Fruit fly (Drosophila melanogaster) whole organism, embryonic: ENCODE results near the gene AlaRS-m.

Experiments
- Atf-2 ChIP-seq: fragments of 200-800 bp; sonication (Bioruptor generic); optimal IDR thresholded peaks from 2 replicates; lab custom pipeline; 2016; ENCODE audit warnings: missing biosample characterization, missing genetic modification characterization
- CG11504 ChIP-seq: fragments of 200-800 bp; sonication (Bioruptor generic); optimal IDR thresholded peaks from 3 replicates; lab custom pipeline; 2019; ENCODE audit warnings: missing biosample characterization, mild to moderate bottlenecking, missing genetic modification characterization, moderate library complexity
- CG12071 ChIP-seq: fragments of 200-800 bp; sonication (Bioruptor generic); optimal IDR thresholded peaks from 3 replicates; lab custom pipeline; 2018; ENCODE audit warnings: missing biosample characterization, mild to moderate bottlenecking, missing genetic modification characterization
- CG12942 ChIP-seq: fragments of 200-800 bp; sonication (Bioruptor generic); optimal IDR thresholded peaks from 3 replicates; lab custom pipeline; 2016; ENCODE audit warnings: missing biosample characterization, missing genetic modification characterization
- CG13287 ChIP-seq: fragments of 200-800 bp; sonication (Bioruptor generic); IDR thresholded peaks from 2 replicates; pipeline ENCODE4 v1.3.6; 2022; ENCODE audit warnings: missing biosample characterization, missing genetic modification characterization; ENCODE audit not compliant: partially characterized antibody
- CG14710 ChIP-seq: fragments of 200-800 bp; sonication (Bioruptor generic); optimal IDR thresholded peaks from 3 replicates; lab custom pipeline; 2019; ENCODE audit warnings: missing biosample characterization, mild to moderate bottlenecking, missing genetic modification characterization, moderate library complexity
- CG16813 ChIP-seq: fragments of 200-800 bp; sonication (Bioruptor generic); IDR thresholded peaks from 3 replicates; pipeline ENCODE4 v1.3.6; 2022; ENCODE audit warnings: missing biosample characterization, missing genetic modification characterization; ENCODE audit not compliant: partially characterized antibody
- CG17568 ChIP-seq: fragments of 200-800 bp; sonication (Bioruptor generic); optimal IDR thresholded peaks from 2 replicates; lab custom pipeline; 2018; ENCODE audit warnings: missing biosample characterization, mild to moderate bottlenecking, missing genetic modification characterization, moderate library complexity
- CG2875 ChIP-seq: fragments of 200-800 bp; sonication (Bioruptor generic); optimal IDR thresholded peaks from 2 replicates; lab custom pipeline; 2017; ENCODE audit warnings: missing biosample characterization, mild to moderate bottlenecking, missing genetic modification characterization, missing genetic modification reagents
- CG30403 ChIP-seq: fragments of 200-800 bp; sonication (Bioruptor generic); optimal IDR thresholded peaks from 3 replicates; lab custom pipeline; 2016; ENCODE audit warnings: missing biosample characterization, missing genetic modification characterization
- CG31224 ChIP-seq: fragments of 200-800 bp; sonication (Bioruptor generic); IDR thresholded peaks from 2 replicates; pipeline ENCODE4 v1.3.6; 2022; ENCODE audit warnings: missing biosample characterization, missing genetic modification characterization
- CG3163 ChIP-seq: fragments of 200-800 bp; sonication (Bioruptor generic); optimal IDR thresholded peaks from 3 replicates; lab custom pipeline; 2016; ENCODE audit warnings: missing biosample characterization, missing genetic modification characterization
- CG32532 ChIP-seq: fragments of 200-800 bp; sonication (Bioruptor generic); IDR thresholded peaks from 2 replicates; pipeline ENCODE4 v1.3.6; 2022; ENCODE audit warnings: missing biosample characterization, missing genetic modification characterization
- CG33557 ChIP-seq: fragments of 200-800 bp; sonication (Bioruptor generic); optimal IDR thresholded peaks from 2 replicates; lab custom pipeline; 2019; ENCODE audit warnings: missing biosample characterization, mild to moderate bottlenecking, missing genetic modification characterization, moderate library complexity
- CG3726 ChIP-seq: fragments of 200-800 bp; sonication (Bioruptor generic); IDR thresholded peaks from 3 replicates; pipeline ENCODE4, ENCODE4 v1.3.6; 2022; ENCODE audit warnings: missing biosample characterization, missing genetic modification characterization
- CG42726 ChIP-seq: fragments of 200-800 bp; sonication (Bioruptor generic); IDR thresholded peaks from 2 replicates; pipeline ENCODE4 v1.3.6; 2022; ENCODE audit warnings: missing biosample characterization, missing genetic modification characterization; ENCODE audit not compliant: partially characterized antibody
- CG4707 ChIP-seq: fragments of 200-800 bp; sonication (Bioruptor generic); optimal IDR thresholded peaks from 2 replicates; lab custom pipeline; 2018; ENCODE audit warnings: missing biosample characterization, mild to moderate bottlenecking, missing genetic modification characterization, moderate library complexity
- CG6254 ChIP-seq: fragments of 200-800 bp; sonication (Bioruptor generic); optimal IDR thresholded peaks from 3 replicates; lab custom pipeline; 2017; ENCODE audit warnings: mild to moderate bottlenecking, missing biosample characterization, missing genetic modification reagents, missing genetic modification characterization
- Dek ChIP-seq: fragments of 200-800 bp; sonication (Bioruptor generic); optimal IDR thresholded peaks from 3 replicates; lab custom pipeline; 2019; ENCODE audit warnings: missing biosample characterization, mild to moderate bottlenecking, missing genetic modification characterization, moderate library complexity
- Dref ChIP-seq: fragments of 200-800 bp; sonication (Bioruptor generic); IDR thresholded peaks from 2 replicates; pipeline ENCODE4 v1.3.6; 2022; ENCODE audit warnings: missing biosample characterization, missing genetic modification characterization
- Fer1 ChIP-seq: fragments of 200-800 bp; sonication (Bioruptor generic); optimal IDR thresholded peaks from 2 replicates; lab custom pipeline; 2017; ENCODE audit warnings: missing biosample characterization, mild to moderate bottlenecking, missing genetic modification characterization
- H2.0 ChIP-seq: fragments of 200-800 bp; sonication (Bioruptor generic); IDR thresholded peaks from 2 replicates; pipeline ENCODE4 v1.3.6; 2022; ENCODE audit warnings: missing biosample characterization, missing genetic modification characterization
- HHEX ChIP-seq: fragments of 200-800 bp; sonication (Bioruptor generic); optimal IDR thresholded peaks from 3 replicates; lab custom pipeline; 2017; ENCODE audit warnings: missing biosample characterization, mild to moderate bottlenecking, missing genetic modification characterization, missing genetic modification reagents
- Hey ChIP-seq: fragments of 200-800 bp; sonication (Bioruptor generic); optimal IDR thresholded peaks from 3 replicates; lab custom pipeline; 2018; ENCODE audit warnings: missing biosample characterization, mild to moderate bottlenecking, missing genetic modification characterization
- Mad ChIP-seq: fragments of 200-800 bp; sonication (Bioruptor generic); optimal IDR thresholded peaks from 2 replicates; lab custom pipeline; 2016; ENCODE audit warnings: missing biosample characterization, missing genetic modification characterization
- Mes4 ChIP-seq: fragments of 200-800 bp; sonication (Bioruptor generic); optimal IDR thresholded peaks from 2 replicates; lab custom pipeline; 2016; ENCODE audit warnings: missing biosample characterization, missing genetic modification characterization
- Poxn ChIP-seq: fragments of 200-800 bp; sonication (Bioruptor generic); IDR thresholded peaks from 2 replicates; pipeline ENCODE4 v1.3.6; 2022; ENCODE audit warnings: missing biosample characterization, missing genetic modification characterization
- Ravus ChIP-seq: fragments of 200-800 bp; sonication (Bioruptor generic); IDR thresholded peaks from 2 replicates; pipeline ENCODE4 v1.3.6; 2022; ENCODE audit warnings: missing biosample characterization, missing genetic modification characterization
- Scr ChIP-seq: fragments of 200-800 bp; sonication (Bioruptor generic); IDR thresholded peaks from 2 replicates; pipeline ENCODE4 v1.3.6; 2022; ENCODE audit warnings: missing biosample characterization, missing genetic modification characterization; ENCODE audit not compliant: partially characterized antibody
- Usf ChIP-seq: fragments of 200-800 bp; sonication (Bioruptor generic); optimal IDR thresholded peaks from 2 replicates; lab custom pipeline; 2017; ENCODE audit warnings: missing genotype, missing biosample characterization, missing genetic modification characterization
- Vsx1 ChIP-seq: fragments of 200-800 bp; sonication (Bioruptor generic); optimal IDR thresholded peaks from 2 replicates; lab custom pipeline; 2017; ENCODE audit warnings: missing biosample characterization, mild to moderate bottlenecking, missing genetic modification characterization, missing genetic modification reagents
- al ChIP-seq: fragments of 200-800 bp; sonication (Bioruptor generic); IDR thresholded peaks from 2 replicates; pipeline ENCODE4 v1.3.6; 2022; ENCODE audit warnings: missing biosample characterization, missing genetic modification characterization
- ap ChIP-seq: fragments of 200-800 bp; sonication (Bioruptor generic); IDR thresholded peaks from 2 replicates; pipeline ENCODE4 v1.3.6; 2022; ENCODE audit warnings: missing biosample characterization, missing genetic modification characterization
- bcd ChIP-seq: fragments of 200-800 bp; sonication (Bioruptor generic); optimal IDR thresholded peaks from 2 replicates; lab custom pipeline; 2017; ENCODE audit warnings: missing biosample characterization, mild to moderate bottlenecking, missing genetic modification characterization
- chif ChIP-seq, 2 experiments: fragments of 200-800 bp; sonication (Bioruptor generic); optimal IDR thresholded peaks; 3 replicates each; lab custom pipeline; 2016; ENCODE audit warnings: missing biosample characterization in 2 of 2, missing genetic modification characterization in 2 of 2
- crc ChIP-seq: fragments of 200-800 bp; sonication (Bioruptor generic); optimal IDR thresholded peaks from 2 replicates; lab custom pipeline; 2016; ENCODE audit warnings: missing biosample characterization, missing genetic modification characterization
- croc ChIP-seq: fragments of 200-800 bp; sonication (Bioruptor generic); conservative IDR thresholded peaks from 3 replicates; pipeline ENCODE4 v1.3.6; 2022; ENCODE audit warnings: missing biosample characterization, missing genetic modification characterization
- crol ChIP-seq: fragments of 200-800 bp; sonication (Bioruptor generic); IDR thresholded peaks from 2 replicates; pipeline ENCODE4 v1.3.6; 2022; ENCODE audit warnings: missing biosample characterization, missing genetic modification characterization
- da ChIP-seq: fragments of 200-800 bp; sonication (Bioruptor generic); optimal IDR thresholded peaks from 2 replicates; lab custom pipeline; 2016; ENCODE audit warnings: missing biosample characterization, missing genetic modification characterization
- grn ChIP-seq: fragments of 200-800 bp; sonication (Bioruptor generic); optimal IDR thresholded peaks from 3 replicates; lab custom pipeline; 2017; ENCODE audit warnings: missing biosample characterization, missing genetic modification characterization
- gsb ChIP-seq: fragments of 200-800 bp; sonication (Bioruptor generic); IDR thresholded peaks from 2 replicates; pipeline ENCODE4 v1.3.6; 2022; ENCODE audit warnings: missing biosample characterization, missing genetic modification characterization
- nerfin-1 ChIP-seq: fragments of 200-800 bp; sonication (Bioruptor generic); optimal IDR thresholded peaks from 3 replicates; lab custom pipeline; 2019; ENCODE audit warnings: missing biosample characterization, mild to moderate bottlenecking, missing genetic modification characterization, moderate library complexity
- p53 ChIP-seq: fragments of 200-800 bp; sonication (Bioruptor generic); optimal IDR thresholded peaks from 2 replicates; lab custom pipeline; 2016; ENCODE audit warnings: missing biosample characterization, missing genetic modification characterization
- ranshi ChIP-seq: fragments of 200-800 bp; sonication (Bioruptor generic); IDR thresholded peaks from 2 replicates; pipeline ENCODE4 v1.3.6; 2022; ENCODE audit warnings: missing biosample characterization, missing genetic modification characterization
- run ChIP-seq: fragments of 200-800 bp; sonication (Bioruptor generic); optimal IDR thresholded peaks from 3 replicates; lab custom pipeline; 2018; ENCODE audit warnings: missing biosample characterization, mild to moderate bottlenecking, missing genetic modification characterization
- salm ChIP-seq: fragments of 200-800 bp; sonication (Bioruptor generic); optimal IDR thresholded peaks from 2 replicates; lab custom pipeline; 2018; ENCODE audit warnings: missing biosample characterization, mild to moderate bottlenecking, missing genetic modification characterization
- sens-2 ChIP-seq: fragments of 200-800 bp; sonication (Bioruptor generic); IDR thresholded peaks from 2 replicates; pipeline ENCODE4 v1.3.6; 2022; ENCODE audit warnings: missing biosample characterization, missing genetic modification characterization
- ssp ChIP-seq: fragments of 200-800 bp; sonication (Bioruptor generic); IDR thresholded peaks from 2 replicates; pipeline ENCODE4 v1.3.6; 2022; ENCODE audit warnings: missing biosample characterization, missing genetic modification characterization
- ttk ChIP-seq: fragments of 200-800 bp; sonication (Bioruptor generic); IDR thresholded peaks from 2 replicates; pipeline ENCODE4 v2.1.2; 2022; ENCODE audit warnings: missing biosample characterization, missing genetic modification characterization
- z ChIP-seq: fragments of 200-800 bp; sonication (Bioruptor generic); IDR thresholded peaks from 3 replicates; pipeline ENCODE4 v1.3.6; 2022; ENCODE audit warnings: missing biosample characterization, missing genetic modification characterization
- zfh2 ChIP-seq: fragments of 200-800 bp; sonication (Bioruptor generic); optimal IDR thresholded peaks from 2 replicates; lab custom pipeline; 2016; ENCODE audit warnings: missing biosample characterization, missing genetic modification characterization

The AlaRS-m gene

DNA sequence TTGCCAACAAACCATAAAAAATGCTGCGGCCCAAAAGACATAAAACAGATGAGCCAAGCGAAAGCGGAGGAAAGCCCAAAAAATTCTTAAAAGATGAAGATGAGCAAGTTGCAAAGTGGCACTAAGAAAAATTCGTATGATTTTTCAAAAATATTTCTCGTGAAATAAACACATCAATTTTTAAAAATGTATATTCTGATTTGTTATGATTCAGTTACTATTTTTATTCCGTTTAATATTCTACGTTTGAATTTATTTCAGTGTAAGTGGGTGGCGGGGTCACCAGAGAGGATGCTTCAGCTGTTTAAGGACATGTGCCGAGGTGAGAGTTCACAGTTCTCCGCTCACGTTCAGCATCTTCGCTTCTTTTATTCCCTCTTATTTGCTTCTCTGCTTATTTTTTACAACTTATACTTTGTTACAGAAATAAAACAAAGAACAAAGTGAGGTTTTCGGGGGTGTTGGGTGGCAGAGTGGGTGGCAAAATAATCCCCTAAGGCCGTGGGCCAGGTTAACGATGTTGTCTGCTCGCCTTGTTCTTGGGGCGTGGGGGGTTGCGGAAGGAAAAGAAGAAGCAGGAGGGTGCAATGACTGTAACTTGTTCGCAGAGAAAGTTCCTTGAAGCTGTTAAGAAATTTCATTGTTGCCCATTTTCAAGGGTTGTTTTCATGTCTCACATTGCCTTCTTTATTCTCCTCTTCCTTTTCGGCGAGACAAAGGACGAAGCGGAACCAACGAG lies 36.5 kb downstream of the AlaRS-m start (continued):
- TF ChIP-seq CG30403: peak; percentile 36
- TF ChIP-seq ap (GFP tag; lab: Robert Waterston, UW): no peak
- no peak for TF ChIP-seq crc (GFP tag; lab: Kevin White, UChicago)
- TF ChIP-seq Vsx1 (GFP tag; lab: Kevin White, UChicago): no peak
- TF ChIP-seq Poxn: no peak
- TF ChIP-seq gsb (GFP tag; lab: Robert Waterston, UW): no peak
- no peak for TF ChIP-seq CG13287 (GFP tag; lab: Robert Waterston, UW)
- no peak for TF ChIP-seq grn (GFP tag; lab: Kevin White, UChicago)
- no peak for TF ChIP-seq al (GFP tag; lab: Robert Waterston, UW)
- TF ChIP-seq z (GFP tag; lab: Robert Waterston, UW): no peak
- TF ChIP-seq Mes4 (GFP tag; lab: Kevin White, UChicago): no peak
- no peak for TF ChIP-seq CG31224 (GFP tag; lab: Robert Waterston, UW)
- TF ChIP-seq da: no peak
- no peak for TF ChIP-seq CG6254 (GFP tag; lab: Kevin White, UChicago)
- no peak for TF ChIP-seq run
- peak; percentile 63 for TF ChIP-seq crol
- no peak for TF ChIP-seq croc (GFP tag; lab: Robert Waterston, UW)
- no peak for TF ChIP-seq Usf (GFP tag; lab: Kevin White, UChicago)
- TF ChIP-seq CG11504: peak; percentile 64
- no peak for TF ChIP-seq nerfin-1 (tag; lab: Kevin White, UChicago)
- no peak for TF ChIP-seq CG12942
- TF ChIP-seq CG32532 (GFP tag; lab: Robert Waterston, UW): peak; percentile 41; the same call in 1 of the 2 replicates
- TF ChIP-seq CG16813 (GFP tag; lab: Robert Waterston, UW): no peak
- no peak for TF ChIP-seq Hey (tag; lab: Kevin White, UChicago)
- TF ChIP-seq CG3163 (GFP tag; lab: Kevin White, UChicago): no peak
- peak; percentile 78 for TF ChIP-seq Fer1 (GFP tag; lab: Kevin White, UChicago)
- no peak for TF ChIP-seq salm (tag; lab: Kevin White, UChicago)
- no peak for TF ChIP-seq CG14710 (tag; lab: Kevin White, UChicago)
- TF ChIP-seq CG42726 (GFP tag; lab: Robert Waterston, UW): no peak
- TF ChIP-seq chif (GFP tag; optimal IDR thresholded peaks at IDR 0.05; lab: Kevin White, UChicago): no peak
- TF ChIP-seq p53 (GFP tag; lab: Kevin White, UChicago): no peak
- TF ChIP-seq HHEX (GFP tag; lab: Kevin White, UChicago): peak; percentile 26
- peak; percentile 17 for TF ChIP-seq bcd (GFP tag; lab: Kevin White, UChicago)
- TF ChIP-seq H2.0 (GFP tag; lab: Robert Waterston, UW): no peak
- no peak for TF ChIP-seq CG33557 (GFP tag; lab: Kevin White, UChicago)
- no peak for TF ChIP-seq Dref (GFP tag; lab: Robert Waterston, UW)
- TF ChIP-seq CG2875 (GFP tag; lab: Kevin White, UChicago): no peak
- TF ChIP-seq CG12071 (GFP tag; lab: Kevin White, UChicago): no peak
- TF ChIP-seq ranshi (GFP tag; lab: Robert Waterston, UW): no peak
- peak; percentile 14 for TF ChIP-seq Mad (GFP tag; lab: Kevin White, UChicago)
- no peak for TF ChIP-seq CG4707 (GFP tag; lab: Kevin White, UChicago)
- no peak for TF ChIP-seq ssp (GFP tag; lab: Robert Waterston, UW)
- TF ChIP-seq CG17568 (GFP tag; lab: Kevin White, UChicago): no peak
- TF ChIP-seq Scr (GFP tag; lab: Robert Waterston, UW): no peak
- TF ChIP-seq Atf-2 (GFP tag; lab: Kevin White, UChicago): no peak
- TF ChIP-seq zfh2 (GFP tag; lab: Kevin White, UChicago): peak; percentile 20
- TF ChIP-seq ttk (GFP tag; lab: Robert Waterston, UW): no peak; the same call in 1 of the 2 replicates
- TF ChIP-seq CG3726 (GFP tag; lab: Robert Waterston, UW): no peak
- no peak for TF ChIP-seq sens-2
- TF ChIP-seq Ravus (GFP tag; lab: Robert Waterston, UW): no peak
- TF ChIP-seq Dek (tag; lab: Kevin White, UChicago): peak; percentile 34
